Worm (Caenorhabditis elegans) whole organism, late embryonic: Measurements from ENCODE around the gene klp-19.

Source experiments
- K02D7.2 ChIP-seq: sonication (generic microtip); optimal IDR thresholded peaks from 2 replicates; lab custom pipeline; 2017; ENCODE audit warnings: mild to moderate bottlenecking, missing genetic modification characterization, missing compliant biosample characterization
- K09A11.1 ChIP-seq: sonication (generic microtip); optimal IDR thresholded peaks from 2 replicates; lab custom pipeline; 2017; ENCODE audit warnings: antibody characterized with exemption, mild to moderate bottlenecking, missing genetic modification characterization, missing compliant biosample characterization; ENCODE audit not compliant: insufficient read depth
- T23F11.4 ChIP-seq: fragments of 200-800 bp; sonication (Bioruptor generic); optimal IDR thresholded peaks from 2 replicates; lab custom pipeline; 2018; ENCODE audit warnings: mild to moderate bottlenecking, missing genetic modification characterization, missing compliant biosample characterization
- ceh-18 ChIP-seq: sonication (generic microtip); optimal IDR thresholded peaks from 2 replicates; lab custom pipeline; 2016; ENCODE audit warnings: missing genetic modification characterization, missing compliant biosample characterization
- ceh-19 ChIP-seq: fragments of 200-800 bp; sonication (Bioruptor generic); optimal IDR thresholded peaks from 2 replicates; lab custom pipeline; 2018; ENCODE audit warnings: mild to moderate bottlenecking, missing genetic modification characterization, missing compliant biosample characterization
- ceh-31 ChIP-seq: sonication (generic microtip); optimal IDR thresholded peaks from 2 replicates; lab custom pipeline; 2016; ENCODE audit warnings: missing genetic modification characterization, missing compliant biosample characterization
- ceh-6 ChIP-seq: fragments of 200-800 bp; sonication (Bioruptor generic); optimal IDR thresholded peaks from 2 replicates; lab custom pipeline; 2018; ENCODE audit warnings: mild to moderate bottlenecking, missing genetic modification characterization, missing compliant biosample characterization
- ceh-9 ChIP-seq: sonication (generic microtip); optimal IDR thresholded peaks from 2 replicates; lab custom pipeline; 2016; ENCODE audit warnings: mild to moderate bottlenecking, missing genetic modification characterization, inconsistent platforms, missing compliant biosample characterization
- dve-1 ChIP-seq: sonication (generic microtip); optimal IDR thresholded peaks from 2 replicates; lab custom pipeline; 2017; ENCODE audit warnings: antibody characterized with exemption, mild to moderate bottlenecking, missing genetic modification characterization, missing compliant biosample characterization
- elt-2 ChIP-seq: sonication (generic microtip); optimal IDR thresholded peaks from 2 replicates; lab custom pipeline; 2016; ENCODE audit warnings: missing genetic modification reagents, missing genetic modification characterization, missing compliant biosample characterization
- elt-4 ChIP-seq: sonication (generic microtip); optimal IDR thresholded peaks from 2 replicates; lab custom pipeline; 2016; ENCODE audit warnings: missing genetic modification characterization, missing compliant biosample characterization
- ets-4 ChIP-seq: sonication (generic microtip); optimal IDR thresholded peaks from 2 replicates; lab custom pipeline; 2016; ENCODE audit warnings: missing genetic modification characterization, missing compliant biosample characterization
- hlh-13 ChIP-seq: fragments of 200-800 bp; sonication (Bioruptor generic); optimal IDR thresholded peaks from 2 replicates; lab custom pipeline; 2018; ENCODE audit warnings: mild to moderate bottlenecking, missing genetic modification characterization, missing compliant biosample characterization
- hlh-15 ChIP-seq: sonication (generic microtip); optimal IDR thresholded peaks from 2 replicates; lab custom pipeline; 2016; ENCODE audit warnings: missing genetic modification characterization, missing compliant biosample characterization
- hlh-30 ChIP-seq: sonication (generic microtip); optimal IDR thresholded peaks from 2 replicates; lab custom pipeline; 2017; ENCODE audit warnings: antibody characterized with exemption, missing genetic modification characterization, missing compliant biosample characterization; ENCODE audit not compliant: insufficient read depth
- hlh-6 ChIP-seq: sonication (generic microtip); optimal IDR thresholded peaks from 2 replicates; lab custom pipeline; 2016; ENCODE audit warnings: missing genotype, missing genetic modification characterization, missing compliant biosample characterization
- hlh-8 ChIP-seq: sonication (generic microtip); optimal IDR thresholded peaks from 2 replicates; lab custom pipeline; 2016; ENCODE audit warnings: missing genotype, missing genetic modification characterization, missing compliant biosample characterization
- lin-11 ChIP-seq: fragments of 200-800 bp; sonication (Bioruptor generic); optimal IDR thresholded peaks from 2 replicates; lab custom pipeline; 2018; ENCODE audit warnings: mild to moderate bottlenecking, missing genetic modification characterization, missing compliant biosample characterization
- madf-2 ChIP-seq: sonication (generic microtip); optimal IDR thresholded peaks from 2 replicates; lab custom pipeline; 2017; ENCODE audit warnings: missing genetic modification characterization, missing compliant biosample characterization
- mec-3 ChIP-seq: sonication (generic microtip); optimal IDR thresholded peaks from 2 replicates; lab custom pipeline; 2016; ENCODE audit warnings: borderline replicate concordance, missing genetic modification characterization, missing compliant biosample characterization
- nhr-232 ChIP-seq: sonication (generic microtip); optimal IDR thresholded peaks from 2 replicates; lab custom pipeline; 2016; ENCODE audit warnings: missing genetic modification characterization, missing compliant biosample characterization
- npax-4 ChIP-seq: sonication (generic microtip); optimal IDR thresholded peaks from 2 replicates; lab custom pipeline; 2016; ENCODE audit warnings: missing genetic modification characterization, missing compliant biosample characterization
- odd-2 ChIP-seq: sonication (generic microtip); optimal IDR thresholded peaks from 2 replicates; lab custom pipeline; 2017; ENCODE audit warnings: antibody characterized with exemption, mild to moderate bottlenecking, missing genetic modification characterization, missing compliant biosample characterization
- pag-3 ChIP-seq: sonication (generic microtip); optimal IDR thresholded peaks from 2 replicates; lab custom pipeline; 2016; ENCODE audit warnings: missing compliant biosample characterization, missing genetic modification characterization, borderline replicate concordance
- pha-4 ChIP-seq: fragments of 150-350 bp; optimal IDR thresholded peaks from 2 replicates; lab custom pipeline; 2018; ENCODE audit warnings: missing biosample characterization, missing genetic modification reagents, missing genetic modification characterization
- ref-2 ChIP-seq: sonication (generic microtip); optimal IDR thresholded peaks from 2 replicates; lab custom pipeline; 2016; ENCODE audit warnings: missing genetic modification characterization, missing compliant biosample characterization
- syd-9 ChIP-seq: sonication (generic microtip); optimal IDR thresholded peaks from 2 replicates; lab custom pipeline; 2016; ENCODE audit warnings: mild to moderate bottlenecking, missing genetic modification characterization, moderate library complexity, missing compliant biosample characterization
- tbx-2 ChIP-seq: sonication (generic microtip); optimal IDR thresholded peaks from 2 replicates; lab custom pipeline; 2016; ENCODE audit warnings: missing genetic modification characterization, missing compliant biosample characterization
- tbx-7 ChIP-seq: sonication (generic microtip); optimal IDR thresholded peaks from 2 replicates; lab custom pipeline; 2016; ENCODE audit warnings: missing genotype, missing genetic modification characterization, missing compliant biosample characterization
- unc-3 ChIP-seq, 2 experiments: fragments of 200-800 bp in 1 of 2; sonication (Bioruptor generic) in 1 of 2; sonication (generic microtip) in 1 of 2; conservative IDR thresholded peaks in 1 of 2; optimal IDR thresholded peaks in 1 of 2; 2 replicates each; pipeline versions ENCODE4 v1.3.6 to Lab custom; 2016 to 2022; ENCODE audit warnings: missing compliant biosample characterization in 2 of 2, missing genetic modification characterization in 2 of 2, missing genetic modification reagents in 1 of 2
- unc-42 ChIP-seq: sonication (generic microtip); optimal IDR thresholded peaks from 2 replicates; lab custom pipeline; 2016; ENCODE audit warnings: missing genotype, missing genetic modification characterization, missing compliant biosample characterization
- unc-55 ChIP-seq: sonication (generic microtip); optimal IDR thresholded peaks from 2 replicates; lab custom pipeline; 2017; ENCODE audit warnings: missing biosample characterization, missing genetic modification reagents, missing genetic modification characterization
- ztf-16 ChIP-seq: sonication (generic microtip); optimal IDR thresholded peaks from 2 replicates; lab custom pipeline; 2017; ENCODE audit warnings: missing genetic modification characterization, missing compliant biosample characterization

Gene klp-19

DNA sequence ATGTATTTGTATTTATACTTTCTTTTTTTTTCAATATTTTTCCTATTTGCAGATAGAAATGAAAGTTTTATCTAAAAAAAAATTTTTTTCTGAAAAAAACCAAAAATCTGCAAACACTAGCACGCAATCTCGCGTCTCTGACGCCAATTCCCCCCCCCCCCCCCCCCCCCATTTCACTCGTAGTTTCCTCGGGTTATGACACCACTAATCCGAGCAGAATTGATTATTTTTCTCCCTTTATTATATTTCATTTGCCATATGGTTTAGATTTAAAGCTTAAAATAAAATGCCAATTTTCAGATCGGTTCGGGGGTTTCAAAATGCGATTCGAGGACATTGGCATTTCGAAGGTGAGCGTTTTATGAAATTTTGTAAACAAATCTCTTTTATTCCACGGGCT, 39.7 kb upstream of the klp-19 start, which contains the start of gene mtm-6:
mtm-6 (plus strand) TSS at position 301 of the 400 bp plus-strand sequence.
- TF ChIP-seq hlh-6 (tag; lab: Kevin White, UChicago) (no peak), K02D7.2 (tag; lab: Kevin White, UChicago) (peak; percentile 48), tbx-7 (tag; lab: Kevin White, UChicago) (no peak)

DNA sequence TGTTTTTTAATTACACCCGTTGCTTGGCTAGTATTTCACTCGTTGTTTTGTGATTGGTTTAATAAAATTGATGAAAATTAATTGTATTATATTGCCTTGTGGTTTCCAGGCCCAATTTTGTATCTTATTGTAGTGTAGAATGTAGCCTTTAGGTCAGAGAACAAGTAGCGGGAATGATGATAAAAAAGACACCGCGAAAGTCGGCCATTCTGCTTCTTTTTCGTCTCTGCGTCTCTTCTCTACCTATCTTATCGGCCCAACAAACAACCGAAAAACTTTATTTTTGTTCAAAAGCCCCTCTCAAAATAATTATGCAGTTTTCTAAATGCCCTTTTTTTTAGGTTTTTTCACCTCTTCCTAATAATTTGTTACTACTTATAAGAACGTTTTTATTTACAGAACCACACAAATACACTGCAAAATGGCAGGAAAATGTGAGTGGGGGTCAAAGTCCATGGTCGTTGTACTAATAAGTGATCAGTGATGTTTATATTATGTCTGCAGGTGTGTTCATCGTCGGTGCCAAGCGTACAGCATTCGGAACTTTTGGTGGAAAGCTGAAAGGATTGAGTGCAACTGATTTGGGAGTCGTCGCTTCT, 37.6 kb upstream of the klp-19 start, which contains the start of gene acaa-2:
acaa-2 (plus strand) TSS at position 400 of the 599 bp plus-strand sequence.
- peak; percentile 11 for TF ChIP-seq dve-1 (tag; lab: Kevin White, UChicago)
- no peak for TF ChIP-seq syd-9 (tag; lab: Kevin White, UChicago)
- TF ChIP-seq ceh-9 (tag; lab: Kevin White, UChicago), result no peak
- peak; percentile 49 for TF ChIP-seq elt-2 (tag; lab: Kevin White, UChicago)
- no peak for TF ChIP-seq unc-55 (GFP tag; lab: Kevin White, UChicago)
- no peak for TF ChIP-seq K09A11.1 (tag; lab: Kevin White, UChicago)
- TF ChIP-seq hlh-30 (tag; lab: Kevin White, UChicago), result no peak

- no peak for TF ChIP-seq ceh-18 (tag; lab: Kevin White, UChicago)
- TF ChIP-seq hlh-30 (tag; lab: Kevin White, UChicago), result no peak
- no peak for TF ChIP-seq elt-2 (tag; lab: Kevin White, UChicago)
- TF ChIP-seq ets-4 (tag; lab: Kevin White, UChicago), result no peak
- no peak for TF ChIP-seq unc-42
- no peak for TF ChIP-seq tbx-2 (tag; lab: Kevin White, UChicago)
- TF ChIP-seq mec-3 (tag; lab: Kevin White, UChicago), result no peak
- no peak for TF ChIP-seq lin-11 (tag; lab: Kevin White, UChicago)
- no peak for TF ChIP-seq ref-2 (tag; lab: Kevin White, UChicago)
- no peak for TF ChIP-seq elt-4
- TF ChIP-seq K09A11.1 (tag; lab: Kevin White, UChicago), result no peak
- no peak for TF ChIP-seq odd-2
- no peak for TF ChIP-seq ztf-16 (tag; lab: Kevin White, UChicago)
Measured at ce11 chrIII:13343562-13344139, 36.6 kb upstream of the klp-19 start.

ce11 chrIII:13343117-13343516, 36.1 kb upstream of the klp-19 start, which contains the start of gene ife-1:
Gene ife-1 (plus strand): TSS chrIII:13343417.
- no peak for TF ChIP-seq npax-4
- TF ChIP-seq mec-3 (tag; lab: Kevin White, UChicago), result no peak
- TF ChIP-seq pha-4, result no peak
- TF ChIP-seq T23F11.4, result no peak
- no peak for TF ChIP-seq nhr-232 (tag; lab: Kevin White, UChicago)
- no peak for TF ChIP-seq ceh-18 (tag; lab: Kevin White, UChicago)
- TF ChIP-seq hlh-8 (tag; lab: Kevin White, UChicago), result no peak
- no peak for TF ChIP-seq unc-3 (GFP tag; conservative IDR thresholded peaks at IDR 0.05; lab: Robert Waterston, UW)
- no peak for TF ChIP-seq unc-3 (tag; optimal IDR thresholded peaks at IDR 0.05; lab: Kevin White, UChicago)
- TF ChIP-seq, all 69 proteins: peak for 0

ce11 chrIII:13342079-13342734, 35.1 kb upstream of the klp-19 start, which contains the start of gene dro-1:
Gene dro-1 (plus strand): TSS chrIII:13342684.
- TF ChIP-seq ceh-31, result no peak

- TF ChIP-seq hlh-15 (tag; lab: Kevin White, UChicago), result no peak
- TF ChIP-seq ceh-6 (GFP tag; lab: Kevin White, UChicago), result no peak
- no peak for TF ChIP-seq pag-3 (tag; lab: Kevin White, UChicago)
- no peak for TF ChIP-seq K09A11.1 (tag; lab: Kevin White, UChicago)
- TF ChIP-seq madf-2, result no peak
- no peak for TF ChIP-seq mec-3 (tag; lab: Kevin White, UChicago)
- no peak for TF ChIP-seq T23F11.4
- TF ChIP-seq ets-4 (tag; lab: Kevin White, UChicago), result no peak
- no peak for TF ChIP-seq nhr-232 (tag; lab: Kevin White, UChicago)
- TF ChIP-seq hlh-13, result no peak
- TF ChIP-seq dve-1 (tag; lab: Kevin White, UChicago), result no peak
- TF ChIP-seq ceh-19 (GFP tag; lab: Kevin White, UChicago), result no peak
- TF ChIP-seq unc-42, result no peak
Measured at ce11 chrIII:13341275-13341626, 34.2 kb upstream of the klp-19 start, which contains the start of gene nud-1. Gene nud-1 (plus strand): TSS chrIII:13341527.
